Fruit fly (Drosophila melanogaster) whole organism, embryonic: ENCODE results near the gene cue.
A peak's percentile ranks its signal among the peaks of the same experiment; 100 is the strongest.

Experiments used
- Ada2b ChIP-seq: fragments of 200-800 bp; sonication (Bioruptor generic); IDR thresholded peaks from 2 replicates; pipeline ENCODE4 v1.3.6; 2022; ENCODE audit warnings: missing biosample characterization, missing genetic modification characterization
- Antp ChIP-seq: fragments of 200-800 bp; sonication (Bioruptor generic); optimal IDR thresholded peaks from 3 replicates; lab custom pipeline; 2016; ENCODE audit warnings: missing biosample characterization, missing genetic modification characterization
- Asciz ChIP-seq: fragments of 200-800 bp; sonication (Bioruptor generic); optimal IDR thresholded peaks from 2 replicates; lab custom pipeline; 2017; ENCODE audit warnings: missing biosample characterization, mild to moderate bottlenecking, missing genetic modification characterization, missing genetic modification reagents
- Awh ChIP-seq: fragments of 200-800 bp; sonication (Bioruptor generic); IDR thresholded peaks from 2 replicates; pipeline ENCODE4, ENCODE4 v1.3.6; 2022; ENCODE audit warnings: missing biosample characterization, missing genetic modification characterization
- Bgb ChIP-seq: fragments of 200-800 bp; sonication (Bioruptor generic); IDR thresholded peaks from 2 replicates; pipeline ENCODE4 v1.3.6; 2022; ENCODE audit warnings: missing biosample characterization, missing genetic modification characterization; ENCODE audit not compliant: partially characterized antibody
- CG12744 ChIP-seq: fragments of 200-800 bp; sonication (Bioruptor generic); optimal IDR thresholded peaks from 2 replicates; lab custom pipeline; 2016; ENCODE audit warnings: missing biosample characterization, missing genetic modification characterization
- CG14441 ChIP-seq: fragments of 200-800 bp; sonication (Bioruptor generic); IDR thresholded peaks from 2 replicates; pipeline ENCODE4 v1.3.6; 2022; ENCODE audit warnings: missing biosample characterization, missing genetic modification characterization
- CG15073 ChIP-seq: fragments of 200-800 bp; sonication (Bioruptor generic); optimal IDR thresholded peaks from 2 replicates; lab custom pipeline; 2016; ENCODE audit warnings: missing biosample characterization, missing genetic modification characterization
- CG17328 ChIP-seq: fragments of 200-800 bp; sonication (Bioruptor generic); IDR thresholded peaks from 2 replicates; pipeline ENCODE4 v1.3.6; 2022; ENCODE audit warnings: missing biosample characterization, missing genetic modification characterization
- CG17612 ChIP-seq: fragments of 200-800 bp; sonication (Bioruptor generic); IDR thresholded peaks from 2 replicates; pipeline ENCODE4 v1.3.6; 2022; ENCODE audit warnings: missing biosample characterization, missing genetic modification characterization
- CG1832 ChIP-seq: fragments of 200-800 bp; sonication (Bioruptor generic); optimal IDR thresholded peaks from 2 replicates; lab custom pipeline; 2017; ENCODE audit warnings: missing biosample characterization, mild to moderate bottlenecking, missing genetic modification characterization, inconsistent platforms
- CG2202 ChIP-seq: fragments of 200-800 bp; sonication (Bioruptor generic); optimal IDR thresholded peaks from 2 replicates; lab custom pipeline; 2018; ENCODE audit warnings: missing biosample characterization, mild to moderate bottlenecking, missing genetic modification characterization
- CG30431 ChIP-seq: fragments of 200-800 bp; sonication (Bioruptor generic); optimal IDR thresholded peaks from 2 replicates; lab custom pipeline; 2017; ENCODE audit warnings: missing biosample characterization, missing genetic modification characterization
- CG4328 ChIP-seq: fragments of 200-800 bp; sonication (Bioruptor generic); optimal IDR thresholded peaks from 3 replicates; lab custom pipeline; 2017; ENCODE audit warnings: missing biosample characterization, missing genetic modification reagents, missing genetic modification characterization
- CG43689 ChIP-seq: fragments of 200-800 bp; sonication (Bioruptor generic); IDR thresholded peaks from 2 replicates; pipeline ENCODE4 v1.3.6; 2022; ENCODE audit warnings: missing biosample characterization, missing genetic modification characterization
- CG4854 ChIP-seq: fragments of 200-800 bp; sonication (Bioruptor generic); optimal IDR thresholded peaks from 2 replicates; lab custom pipeline; 2016; ENCODE audit warnings: missing biosample characterization, missing genetic modification characterization, inconsistent platforms
- CG6272 ChIP-seq: fragments of 200-800 bp; sonication (Bioruptor generic); IDR thresholded peaks from 2 replicates; pipeline ENCODE4 v1.3.6; 2022; ENCODE audit warnings: missing biosample characterization, missing genetic modification characterization
- CG6854 ChIP-seq: fragments of 200-800 bp; sonication (Bioruptor generic); optimal IDR thresholded peaks from 3 replicates; lab custom pipeline; 2017; ENCODE audit warnings: missing biosample characterization, mild to moderate bottlenecking, missing genetic modification characterization
- CG8281 ChIP-seq: fragments of 200-800 bp; sonication (Bioruptor generic); optimal IDR thresholded peaks from 2 replicates; lab custom pipeline; 2018; ENCODE audit warnings: missing biosample characterization, mild to moderate bottlenecking, missing genetic modification characterization, moderate library complexity
- CG8359 ChIP-seq: fragments of 200-800 bp; sonication (Bioruptor generic); optimal IDR thresholded peaks from 2 replicates; lab custom pipeline; 2017; ENCODE audit warnings: missing biosample characterization, mild to moderate bottlenecking, missing genetic modification characterization, borderline replicate concordance
- HHEX ChIP-seq: fragments of 200-800 bp; sonication (Bioruptor generic); optimal IDR thresholded peaks from 3 replicates; lab custom pipeline; 2017; ENCODE audit warnings: missing biosample characterization, mild to moderate bottlenecking, missing genetic modification characterization, missing genetic modification reagents
- HLH3B ChIP-seq: fragments of 200-800 bp; sonication (Bioruptor generic); IDR thresholded peaks from 2 replicates; pipeline ENCODE4 v1.3.6; 2022; ENCODE audit warnings: missing biosample characterization, missing genetic modification characterization
- Hmr ChIP-seq: fragments of 200-800 bp; sonication (Bioruptor generic); optimal IDR thresholded peaks from 3 replicates; lab custom pipeline; 2017; ENCODE audit warnings: mild to moderate bottlenecking, missing biosample characterization, missing genetic modification reagents, missing genetic modification characterization
- Hmx ChIP-seq: fragments of 200-800 bp; sonication (Bioruptor generic); optimal IDR thresholded peaks from 2 replicates; lab custom pipeline; 2016; ENCODE audit warnings: missing biosample characterization, missing genetic modification characterization
- Hr39 ChIP-seq: fragments of >200 bp; optimal IDR thresholded peaks from 2 replicates; lab custom pipeline; 2017
- MESR4 ChIP-seq: fragments of 200-800 bp; sonication (Bioruptor generic); optimal IDR thresholded peaks from 2 replicates; lab custom pipeline; 2018; ENCODE audit warnings: missing biosample characterization, mild to moderate bottlenecking, missing genetic modification characterization, moderate library complexity
- NFAT ChIP-seq: fragments of 200-800 bp; sonication (Bioruptor generic); IDR thresholded peaks from 2 replicates; pipeline ENCODE4 v1.3.6; 2022; ENCODE audit warnings: missing biosample characterization, missing genetic modification characterization
- Nf-YC ChIP-seq: fragments of 200-800 bp; optimal IDR thresholded peaks from 3 replicates; lab custom pipeline; 2019; ENCODE audit warnings: missing biosample characterization, mild to moderate bottlenecking, missing genetic modification characterization, moderate library complexity
- Pdp1 ChIP-seq, 2 experiments: fragments of 200-800 bp; sonication (Bioruptor generic); optimal IDR thresholded peaks; 3 replicates each; lab custom pipeline; 2016; ENCODE audit warnings: missing biosample characterization in 2 of 2, missing genetic modification characterization in 2 of 2, mild to moderate bottlenecking in 1 of 2, moderate library complexity in 1 of 2
- Ptx1 ChIP-seq: fragments of 200-800 bp; sonication (Bioruptor generic); IDR thresholded peaks from 2 replicates; pipeline ENCODE4 v1.3.6; 2022; ENCODE audit warnings: missing biosample characterization, missing genetic modification characterization
- TFAM ChIP-seq: fragments of 200-800 bp; sonication (Bioruptor generic); optimal IDR thresholded peaks from 2 replicates; lab custom pipeline; 2017; ENCODE audit warnings: missing biosample characterization, missing genetic modification characterization, inconsistent platforms
- abd-A ChIP-seq: fragments of 200-800 bp; sonication (Bioruptor generic); optimal IDR thresholded peaks from 3 replicates; lab custom pipeline; 2019; ENCODE audit warnings: missing biosample characterization, mild to moderate bottlenecking, missing genetic modification characterization, moderate library complexity
- br ChIP-seq: fragments of >200 bp; optimal IDR thresholded peaks from 2 replicates; lab custom pipeline; 2017
- danr ChIP-seq: fragments of 200-800 bp; sonication (Bioruptor generic); IDR thresholded peaks from 2 replicates; pipeline ENCODE4 v1.3.6; 2022; ENCODE audit warnings: missing biosample characterization, missing genetic modification characterization
- dmrt99B ChIP-seq: fragments of 200-800 bp; sonication (Bioruptor generic); optimal IDR thresholded peaks from 2 replicates; lab custom pipeline; 2018; ENCODE audit warnings: missing biosample characterization, mild to moderate bottlenecking, missing genetic modification characterization, moderate library complexity
- gt ChIP-seq: fragments of 200-800 bp; sonication (Bioruptor generic); IDR thresholded peaks from 2 replicates; pipeline ENCODE4 v1.3.6; 2022; ENCODE audit warnings: missing biosample characterization, missing genetic modification characterization
- hth ChIP-seq: fragments of >200 bp; optimal IDR thresholded peaks from 2 replicates; lab custom pipeline; 2017; ENCODE audit warnings: inconsistent platforms
- insv ChIP-seq, 2 experiments: fragments of 200-800 bp; sonication (Bioruptor generic); optimal IDR thresholded peaks; 3 replicates each; lab custom pipeline; 2016 to 2018; ENCODE audit warnings: missing biosample characterization in 2 of 2, missing genetic modification characterization in 2 of 2
- jing ChIP-seq: fragments of 200-800 bp; sonication (Bioruptor generic); optimal IDR thresholded peaks from 2 replicates; lab custom pipeline; 2018; ENCODE audit warnings: missing biosample characterization, mild to moderate bottlenecking, missing genetic modification characterization
- jumu ChIP-seq: fragments of 200-800 bp; sonication (Bioruptor generic); optimal IDR thresholded peaks from 3 replicates; lab custom pipeline; 2016; ENCODE audit warnings: missing biosample characterization, missing genetic modification characterization
- kni ChIP-seq: fragments of 200-800 bp; sonication (Bioruptor generic); optimal IDR thresholded peaks from 3 replicates; lab custom pipeline; 2017; ENCODE audit warnings: mild to moderate bottlenecking, missing biosample characterization, missing genetic modification reagents, missing genetic modification characterization
- lov ChIP-seq, 2 experiments: fragments of 200-800 bp in 1 of 2; fragments of >200 bp in 1 of 2; sonication (Bioruptor generic) in 1 of 2; IDR thresholded peaks in 1 of 2; optimal IDR thresholded peaks in 1 of 2; 2 replicates in 1 of 2; 3 replicates in 1 of 2; pipeline versions ENCODE4 v1.3.6 to Lab custom; 2017 to 2022; ENCODE audit warnings: missing biosample characterization in 1 of 2, missing genetic modification characterization in 1 of 2
- p53 ChIP-seq: fragments of 200-800 bp; sonication (Bioruptor generic); optimal IDR thresholded peaks from 2 replicates; lab custom pipeline; 2016; ENCODE audit warnings: missing biosample characterization, missing genetic modification characterization
- pan ChIP-seq, 4 experiments: fragments of >200 bp in 3 of 4; fragments of 200-800 bp in 1 of 4; sonication (Bioruptor generic) in 1 of 4; optimal IDR thresholded peaks in 3 of 4; IDR thresholded peaks in 1 of 4; 2 replicates each; pipeline versions ENCODE4 v1.3.6 to Lab custom; 2017 to 2022; ENCODE audit warnings: missing biosample characterization in 2 of 4, missing genetic modification characterization in 2 of 4, mixed read lengths in 1 of 4
- pita ChIP-seq: fragments of 200-800 bp; sonication (Bioruptor generic); optimal IDR thresholded peaks from 2 replicates; lab custom pipeline; 2017; ENCODE audit warnings: missing biosample characterization, mild to moderate bottlenecking, missing genetic modification characterization
- sens-2 ChIP-seq: fragments of 200-800 bp; sonication (Bioruptor generic); IDR thresholded peaks from 2 replicates; pipeline ENCODE4 v1.3.6; 2022; ENCODE audit warnings: missing biosample characterization, missing genetic modification characterization
- wdn ChIP-seq: fragments of 200-800 bp; sonication (Bioruptor generic); IDR thresholded peaks from 2 replicates; pipeline ENCODE4 v1.3.6; 2022; ENCODE audit warnings: missing biosample characterization, missing genetic modification characterization
- wek ChIP-seq: fragments of 200-800 bp; sonication (Bioruptor generic); optimal IDR thresholded peaks from 3 replicates; lab custom pipeline; 2018; ENCODE audit warnings: missing biosample characterization, mild to moderate bottlenecking, missing genetic modification characterization, moderate library complexity
- zfh2 ChIP-seq: fragments of 200-800 bp; sonication (Bioruptor generic); optimal IDR thresholded peaks from 2 replicates; lab custom pipeline; 2016; ENCODE audit warnings: missing biosample characterization, missing genetic modification characterization

Gene cue

dm6 chr3L:1517274-1518047 lies 390 bp upstream of the cue start (continued):
- TF ChIP-seq p53 (GFP tag; lab: Kevin White, UChicago) (peak; percentile 5), dmrt99B (tag; lab: Kevin White, UChicago) (no peak), CG17612 (GFP tag; lab: Robert Waterston, UW) (no peak), CG15073 (GFP tag; lab: Kevin White, UChicago) (no peak), TFAM (GFP tag; lab: Kevin White, UChicago) (no peak), HLH3B (GFP tag; lab: Robert Waterston, UW) (no peak), CG6272 (GFP tag; lab: Robert Waterston, UW) (no peak), sens-2 (no peak; the same call in 1 of the 2 replicates), CG17328 (GFP tag; lab: Robert Waterston, UW) (peak; percentile 53), MESR4 (peak; percentile 92), Bgb (GFP tag; lab: Robert Waterston, UW) (peak; percentile 84), Nf-YC (tag; lab: Kevin White, UChicago) (no peak), Asciz (GFP tag; lab: Kevin White, UChicago) (no peak), CG43689 (GFP tag; lab: Robert Waterston, UW) (no peak), br (lab: Kevin White, UChicago) (no peak), Awh (GFP tag; lab: Robert Waterston, UW) (0 out of 2 replicates have a peak, but pooled peaks have one; percentile 43), kni (GFP tag; lab: Kevin White, UChicago) (no peak), Hr39 (no peak), abd-A (tag; lab: Kevin White, UChicago) (no peak), Pdp1 (GFP tag; optimal IDR thresholded peaks at IDR 0.05; lab: Kevin White, UChicago) (peak; percentile 69 to 88), CG6854 (GFP tag; lab: Kevin White, UChicago) (peak; percentile 31), Antp (GFP tag; lab: Kevin White, UChicago) (peak; percentile 80), zfh2 (GFP tag; lab: Kevin White, UChicago) (peak; percentile 79), pan (optimal IDR thresholded peaks at IDR 0.05; lab: Kevin White, UChicago) (no peak), pan (GFP tag; optimal IDR thresholded peaks at IDR 0.05 in 1 of 2, IDR thresholded peaks at IDR 0.05 in 1 of 2) (peak in 1 of 2 experiments; percentile 23), CG12744 (GFP tag; lab: Kevin White, UChicago) (peak; percentile 37), CG8281 (tag; lab: Kevin White, UChicago) (no peak), CG1832 (GFP tag; lab: Kevin White, UChicago) (no peak), jing (GFP tag; lab: Kevin White, UChicago) (no peak), Ptx1 (GFP tag; lab: Robert Waterston, UW) (no peak), CG4854 (no peak), CG8359 (GFP tag; lab: Kevin White, UChicago) (no peak), Ada2b (GFP tag; lab: Robert Waterston, UW) (peak; percentile 55), Hmr (GFP tag; lab: Kevin White, UChicago) (peak; percentile 51), CG2202 (no peak), CG30431 (peak; percentile 21), wdn (GFP tag; lab: Robert Waterston, UW) (peak; percentile 53; the same call in 1 of the 2 replicates), NFAT (GFP tag; lab: Robert Waterston, UW) (peak; percentile 23; the same call in 1 of the 2 replicates), pita (no peak), jumu (GFP tag; lab: Kevin White, UChicago) (peak; percentile 80), Hmx (peak; percentile 12), HHEX (GFP tag; lab: Kevin White, UChicago) (no peak), danr (GFP tag; lab: Robert Waterston, UW) (peak; percentile 19; the same call in 1 of the 2 replicates), hth (lab: Kevin White, UChicago) (no peak), CG14441 (GFP tag; lab: Robert Waterston, UW) (peak; percentile 54; the same call in 1 of the 2 replicates), insv (GFP tag; optimal IDR thresholded peaks at IDR 0.05; lab: Kevin White, UChicago) (peak in 1 of 2 experiments; percentile 27), wek (no peak), CG4328 (GFP tag; lab: Kevin White, UChicago) (no peak), lov (optimal IDR thresholded peaks at IDR 0.05; lab: Kevin White, UChicago) (no peak), lov (GFP tag; IDR thresholded peaks at IDR 0.05; lab: Robert Waterston, UW) (no peak), gt (GFP tag; lab: Robert Waterston, UW) (no peak)
